Worm (Caenorhabditis elegans): ENCODE measurements around the gene cest-2.1.

cest-2.1 gene

DNA sequence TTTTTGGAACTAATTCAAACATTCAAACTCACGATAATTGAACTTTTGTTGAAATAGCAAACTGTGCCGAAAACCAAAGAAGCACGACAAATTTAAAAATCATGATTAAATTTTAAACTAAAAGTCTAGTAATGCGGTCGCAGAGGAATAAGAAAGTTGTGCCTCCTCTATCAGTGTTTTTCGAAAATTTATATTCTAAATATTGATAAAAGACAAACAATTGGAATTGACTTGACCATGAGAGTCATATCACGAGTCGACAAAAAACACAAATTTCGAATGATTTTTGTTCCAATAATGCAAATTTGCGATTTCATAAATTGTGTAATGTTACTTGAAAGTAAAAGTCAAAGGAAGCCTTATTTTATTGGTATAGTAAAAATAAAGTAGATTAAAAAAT lies 10.6 kb downstream of the cest-2.1 start, which contains the start of gene cest-1.2:
Gene cest-1.2 (minus strand): TSS at position 165 of the 400 bp plus-strand sequence.
- TF ChIP-seq ceh-2 (tag; optimal IDR thresholded peaks at IDR 0.05) (no peak), K02D7.2 (tag; optimal IDR thresholded peaks at IDR 0.05) (no peak), ceh-19 (GFP tag; optimal IDR thresholded peaks at IDR 0.05) (no peak), unc-86 (tag; optimal IDR thresholded peaks at IDR 0.05) (no peak), ceh-48 (tag; optimal IDR thresholded peaks at IDR 0.05) (no peak), fkh-10 (GFP tag; optimal IDR thresholded peaks at IDR 0.05) (no peak), ref-2 (tag; optimal IDR thresholded peaks at IDR 0.05) (no peak), unc-55 (GFP tag; optimal IDR thresholded peaks at IDR 0.05) (no peak), ceh-34 (tag; optimal IDR thresholded peaks at IDR 0.05) (no peak), hlh-30 (tag; optimal IDR thresholded peaks at IDR 0.05; ENCODE audit: insufficient read depth) (no peak), ceh-24 (tag; optimal IDR thresholded peaks at IDR 0.05) (no peak)

DNA sequence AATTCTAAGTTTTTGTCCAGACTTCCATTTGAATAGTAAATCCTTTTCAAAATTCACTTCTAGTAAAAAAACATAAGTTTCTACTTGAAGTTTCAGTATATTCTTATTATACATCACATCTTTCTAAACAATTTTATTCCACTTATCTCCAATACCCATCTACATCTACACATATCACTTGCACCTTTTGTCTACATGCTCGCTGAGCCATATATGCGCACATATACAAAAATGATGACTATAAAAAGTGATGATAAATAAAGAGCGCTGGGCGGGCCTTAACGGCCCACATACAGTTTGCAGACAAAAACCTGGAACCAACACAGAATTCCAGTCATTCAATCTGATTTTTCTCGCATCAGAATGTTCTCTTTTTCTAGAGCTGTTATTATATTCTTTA lies 14.8 kb downstream of the cest-2.1 start, which contains the start of gene AH10.2:
Gene AH10.2 (plus strand): TSS at position 301 of the 400 bp plus-strand sequence.
- TF ChIP-seq sdc-2 (tag; optimal IDR thresholded peaks at IDR 0.05) (no peak), ceh-9 (tag; optimal IDR thresholded peaks at IDR 0.05) (no peak), rnt-1 (tag; optimal IDR thresholded peaks at IDR 0.05) (no peak), ceh-22 (tag; optimal IDR thresholded peaks at IDR 0.05) (no peak), ceh-14 (tag; optimal IDR thresholded peaks at IDR 0.05) (no peak), fax-1 (tag; optimal IDR thresholded peaks at IDR 0.05) (no peak), npax-4 (tag; optimal IDR thresholded peaks at IDR 0.05) (no peak), dve-1 (tag; optimal IDR thresholded peaks at IDR 0.05) (no peak)

DNA sequence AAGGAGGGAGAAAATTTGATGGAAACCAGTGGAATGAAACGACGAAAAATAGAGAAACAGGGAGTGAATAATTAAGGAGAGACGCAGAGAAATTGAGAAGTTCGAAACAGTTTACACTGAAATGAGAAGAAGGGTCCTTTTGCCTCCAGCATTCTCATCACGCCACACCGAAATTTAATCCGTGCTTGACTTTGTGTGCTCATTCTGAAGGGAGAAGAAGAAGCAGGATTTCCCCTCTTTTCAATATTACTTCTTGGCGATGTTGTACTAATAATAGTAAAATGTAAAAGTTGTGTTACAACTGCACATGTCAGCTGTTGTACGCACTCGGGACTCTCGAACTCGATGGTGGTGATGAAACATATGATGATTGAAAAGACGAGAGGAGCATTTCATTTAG lies 17.7 kb downstream of the cest-2.1 start:
- peak; percentile 46 for TF ChIP-seq ceh-18 (tag; optimal IDR thresholded peaks at IDR 0.05)
- TF ChIP-seq pha-4 (tag; optimal IDR thresholded peaks at IDR 0.05): no peak
- TF ChIP-seq unc-86 (tag; optimal IDR thresholded peaks at IDR 0.05): no peak
- no peak for TF ChIP-seq sox-2 (GFP tag; IDR thresholded peaks at IDR 0.05)
- peak; percentile 72 for TF ChIP-seq pat-9 (tag; optimal IDR thresholded peaks at IDR 0.05)
- no peak for TF ChIP-seq sox-4 (tag; optimal IDR thresholded peaks at IDR 0.05)
- TF ChIP-seq unc-42 (tag; optimal IDR thresholded peaks at IDR 0.05): no peak
- no peak for TF ChIP-seq fkh-6 (tag; optimal IDR thresholded peaks at IDR 0.05)
- TF ChIP-seq madf-2 (tag; optimal IDR thresholded peaks at IDR 0.05): no peak
- no peak for TF ChIP-seq Y22D7AL.16 (tag; optimal IDR thresholded peaks at IDR 0.05)
- TF ChIP-seq hlh-6 (tag; optimal IDR thresholded peaks at IDR 0.05): no peak
- no peak for TF ChIP-seq elt-4 (tag; optimal IDR thresholded peaks at IDR 0.05)
- no peak for TF ChIP-seq ahr-1 (tag; optimal IDR thresholded peaks at IDR 0.05)
- TF ChIP-seq nfya-1 (tag; optimal IDR thresholded peaks at IDR 0.05): no peak
- TF ChIP-seq pax-1 (tag; optimal IDR thresholded peaks at IDR 0.05): no peak
- TF ChIP-seq ceh-34 (tag; optimal IDR thresholded peaks at IDR 0.05): peak; percentile 83
- no peak for TF ChIP-seq mec-3 (tag; optimal IDR thresholded peaks at IDR 0.05; ENCODE audit: borderline replicate concordance)
- TF ChIP-seq tbx-2 (tag; optimal IDR thresholded peaks at IDR 0.05): no peak
- no peak for TF ChIP-seq ceh-22 (tag; optimal IDR thresholded peaks at IDR 0.05)
- TF ChIP-seq dve-1 (tag; optimal IDR thresholded peaks at IDR 0.05): no peak
- TF ChIP-seq zip-5 (tag; optimal IDR thresholded peaks at IDR 0.05): no peak
- TF ChIP-seq odd-2 (tag; optimal IDR thresholded peaks at IDR 0.05): no peak
- peak; percentile 30 for TF ChIP-seq syd-9 (tag; optimal IDR thresholded peaks at IDR 0.05)
- TF ChIP-seq pha-2 (tag; optimal IDR thresholded peaks at IDR 0.05): no peak
- TF ChIP-seq ceh-48 (tag; optimal IDR thresholded peaks at IDR 0.05): no peak
- peak; percentile 49 for TF ChIP-seq rnt-1 (tag; optimal IDR thresholded peaks at IDR 0.05)
- TF ChIP-seq ceh-19 (GFP tag; optimal IDR thresholded peaks at IDR 0.05): no peak
- no peak for TF ChIP-seq ama-1 (optimal IDR thresholded peaks at IDR 0.05)
- no peak for TF ChIP-seq ceh-9 (tag; optimal IDR thresholded peaks at IDR 0.05)
- no peak for TF ChIP-seq lim-6 (tag; optimal IDR thresholded peaks at IDR 0.05)
- no peak for TF ChIP-seq hlh-8 (tag; optimal IDR thresholded peaks at IDR 0.05)
- TF ChIP-seq npax-4 (tag; optimal IDR thresholded peaks at IDR 0.05): no peak
- no peak for TF ChIP-seq hlh-30 (tag; optimal IDR thresholded peaks at IDR 0.05; ENCODE audit: insufficient read depth)
- no peak for TF ChIP-seq ceh-45 (GFP tag; IDR thresholded peaks at IDR 0.05)
- no peak for TF ChIP-seq ztf-16 (tag; optimal IDR thresholded peaks at IDR 0.05)
- no peak for TF ChIP-seq fax-1 (tag; optimal IDR thresholded peaks at IDR 0.05)
- no peak for TF ChIP-seq ets-4 (tag; optimal IDR thresholded peaks at IDR 0.05)
- TF ChIP-seq sdc-2 (tag; optimal IDR thresholded peaks at IDR 0.05): no peak
- no peak for TF ChIP-seq pros-1 (tag; optimal IDR thresholded peaks at IDR 0.05)
- TF ChIP-seq gmeb-2 (tag; optimal IDR thresholded peaks at IDR 0.05): no peak
- no peak for TF ChIP-seq che-1 (tag; optimal IDR thresholded peaks at IDR 0.05)
- TF ChIP-seq pag-3 (tag; optimal IDR thresholded peaks at IDR 0.05; ENCODE audit: borderline replicate concordance): no peak

Data from whole organism, late embryonic.